Worm (Caenorhabditis elegans): ENCODE results near the gene acs-7.

DNA sequence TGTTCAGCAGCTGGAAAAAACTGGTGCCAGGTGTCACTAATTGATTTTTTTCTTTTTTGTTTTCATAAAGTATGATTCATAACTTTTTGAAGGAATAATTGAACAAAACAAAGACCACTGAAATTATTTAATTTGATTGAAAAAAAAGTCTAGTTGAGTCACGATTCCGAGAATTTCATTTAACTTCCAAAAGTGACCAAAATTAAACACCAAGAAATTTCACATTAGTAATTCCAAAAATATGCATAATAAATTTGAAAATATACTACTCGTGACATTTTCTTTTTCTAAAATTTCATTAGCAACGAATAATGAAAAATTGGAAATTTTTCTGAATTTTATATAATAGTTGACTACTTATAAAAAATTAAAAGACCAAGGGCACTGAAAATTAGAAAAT is 9.8 kb upstream of the acs-7 start:
- TF ChIP-seq T22C8.4 (GFP tag; IDR thresholded peaks at IDR 0.05) (no peak), flt-1 (GFP tag; IDR thresholded peaks at IDR 0.05) (no peak), cog-1 (tag; optimal IDR thresholded peaks at IDR 0.05) (no peak)
